Worm (Caenorhabditis elegans) whole organism, late embryonic: Measurements from ENCODE around the gene tomm-70.

Source experiments
- ama-1 ChIP-seq: fragments of 150-350 bp; optimal IDR thresholded peaks from 2 replicates; lab custom pipeline; 2014
- ceh-24 ChIP-seq: sonication (generic microtip); optimal IDR thresholded peaks from 2 replicates; lab custom pipeline; 2016; ENCODE audit warnings: mild to moderate bottlenecking, missing genetic modification characterization, missing compliant biosample characterization
- elt-2 ChIP-seq: sonication (generic microtip); optimal IDR thresholded peaks from 2 replicates; lab custom pipeline; 2016; ENCODE audit warnings: missing genetic modification reagents, missing genetic modification characterization, missing compliant biosample characterization
- fkh-10 ChIP-seq: fragments of 150-350 bp; optimal IDR thresholded peaks from 2 replicates; lab custom pipeline; 2014; ENCODE audit warnings: missing biosample characterization, missing genetic modification reagents, missing genetic modification characterization
- hlh-30 ChIP-seq: sonication (generic microtip); optimal IDR thresholded peaks from 2 replicates; lab custom pipeline; 2017; ENCODE audit warnings: antibody characterized with exemption, missing genetic modification characterization, missing compliant biosample characterization; ENCODE audit not compliant: insufficient read depth
- nhr-11 ChIP-seq: fragments of 150-350 bp; optimal IDR thresholded peaks from 2 replicates; lab custom pipeline; 2014; ENCODE audit warnings: missing biosample characterization, missing genetic modification characterization
- pqm-1 ChIP-seq: sonication (generic microtip); optimal IDR thresholded peaks from 2 replicates; lab custom pipeline; 2016; ENCODE audit warnings: missing genetic modification characterization, missing compliant biosample characterization
- pros-1 ChIP-seq: fragments of 150-350 bp; optimal IDR thresholded peaks from 2 replicates; lab custom pipeline; 2014; ENCODE audit warnings: missing biosample characterization, missing genetic modification reagents, missing genetic modification characterization
- sox-4 ChIP-seq: sonication (generic microtip); optimal IDR thresholded peaks from 2 replicates; lab custom pipeline; 2017; ENCODE audit warnings: mild to moderate bottlenecking, missing genetic modification characterization, inconsistent platforms, missing compliant biosample characterization
- syd-9 ChIP-seq: sonication (generic microtip); optimal IDR thresholded peaks from 2 replicates; lab custom pipeline; 2016; ENCODE audit warnings: mild to moderate bottlenecking, missing genetic modification characterization, moderate library complexity, missing compliant biosample characterization
- unc-3 ChIP-seq, 2 experiments: fragments of 200-800 bp in 1 of 2; sonication (Bioruptor generic) in 1 of 2; sonication (generic microtip) in 1 of 2; conservative IDR thresholded peaks in 1 of 2; optimal IDR thresholded peaks in 1 of 2; 2 replicates each; pipeline versions ENCODE4 v1.3.6 to Lab custom; 2016 to 2022; ENCODE audit warnings: missing compliant biosample characterization in 2 of 2, missing genetic modification characterization in 2 of 2, missing genetic modification reagents in 1 of 2
- unc-86 ChIP-seq: sonication (generic microtip); optimal IDR thresholded peaks from 2 replicates; lab custom pipeline; 2016; ENCODE audit warnings: missing genetic modification characterization, missing compliant biosample characterization

ce11 chrIII:8725224-8725623, 29.3 kb downstream of the tomm-70 start:
- TF ChIP-seq unc-3 (GFP tag; conservative IDR thresholded peaks at IDR 0.05; lab: Robert Waterston, UW) (no peak), unc-3 (tag; optimal IDR thresholded peaks at IDR 0.05; lab: Kevin White, UChicago) (no peak), ama-1 (lab: Kevin White, UChicago) (no peak), nhr-11 (tag; lab: Kevin White, UChicago) (no peak), fkh-10 (GFP tag; lab: Kevin White, UChicago) (no peak), elt-2 (tag; lab: Kevin White, UChicago) (no peak), sox-4 (tag; lab: Kevin White, UChicago) (no peak), unc-86 (tag; lab: Kevin White, UChicago) (no peak), ceh-24 (tag; lab: Kevin White, UChicago) (no peak), pqm-1 (tag; lab: Kevin White, UChicago) (no peak), hlh-30 (tag; lab: Kevin White, UChicago) (no peak), pros-1 (tag; lab: Kevin White, UChicago) (no peak), syd-9 (tag; lab: Kevin White, UChicago) (no peak)
